Worm (Caenorhabditis elegans): ENCODE data around the gene chl-1.

chl-1 gene

ce11 chrIII:10391628-10392027 is 13.4 kb downstream of the chl-1 start, which contains the start of gene M03C11.9:
Gene M03C11.9 (minus strand): TSS chrIII:10391728.
- TF ChIP-seq blmp-1 (tag; optimal IDR thresholded peaks at IDR 0.05; ENCODE audit: insufficient read depth): no peak
- no peak for TF ChIP-seq ceh-82 (tag; optimal IDR thresholded peaks at IDR 0.05)
- no peak for TF ChIP-seq nhr-6 (tag; optimal IDR thresholded peaks at IDR 0.05)
- no peak for TF ChIP-seq sem-4 (tag; optimal IDR thresholded peaks at IDR 0.05)
- no peak for TF ChIP-seq nhr-77 (tag; optimal IDR thresholded peaks at IDR 0.05)
- no peak for TF ChIP-seq F13H6.1 (tag; optimal IDR thresholded peaks at IDR 0.05)
- no peak for TF ChIP-seq mab-5 (tag; optimal IDR thresholded peaks at IDR 0.05)
- no peak for TF ChIP-seq nhr-12 (tag; optimal IDR thresholded peaks at IDR 0.05)
- no peak for TF ChIP-seq nhr-10 (tag; optimal IDR thresholded peaks at IDR 0.05)
- no peak for TF ChIP-seq crh-2 (tag; optimal IDR thresholded peaks at IDR 0.05)
- no peak for TF ChIP-seq elt-1 (tag; optimal IDR thresholded peaks at IDR 0.05)
- no peak for TF ChIP-seq ZK546.5 (tag; optimal IDR thresholded peaks at IDR 0.05)
- no peak for TF ChIP-seq alr-1 (tag; optimal IDR thresholded peaks at IDR 0.05)

DNA sequence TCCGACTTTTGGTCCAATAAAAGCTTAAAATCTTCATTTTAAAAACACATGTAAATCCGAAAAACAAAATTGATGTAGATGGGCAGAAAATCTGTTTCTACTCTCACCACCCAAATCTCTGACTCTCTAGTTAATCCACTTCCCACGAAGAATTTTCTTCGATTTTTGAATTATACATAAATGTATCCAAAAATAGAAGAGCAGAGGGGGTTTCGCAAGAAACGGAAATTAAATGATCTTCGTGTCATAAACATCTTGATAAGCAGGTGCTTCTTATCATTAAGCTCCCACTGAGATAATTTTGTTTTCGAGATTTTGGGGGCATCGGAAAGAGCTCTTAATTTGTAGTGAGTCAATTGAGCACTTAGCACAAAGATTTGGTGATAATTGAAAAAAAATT is 15.4 kb downstream of the chl-1 start:
- TF ChIP-seq nhr-129 (tag; optimal IDR thresholded peaks at IDR 0.05) (no peak), sma-3 (GFP tag; optimal IDR thresholded peaks at IDR 0.05) (no peak), peb-1 (tag; optimal IDR thresholded peaks at IDR 0.05) (no peak), unc-62 (GFP tag; optimal IDR thresholded peaks at IDR 0.05) (no peak), sem-4 (tag; optimal IDR thresholded peaks at IDR 0.05) (no peak), nhr-10 (tag; optimal IDR thresholded peaks at IDR 0.05) (no peak), lsy-2 (tag; optimal IDR thresholded peaks at IDR 0.05) (no peak), crh-2 (tag; optimal IDR thresholded peaks at IDR 0.05) (no peak), ama-1 (optimal IDR thresholded peaks at IDR 0.05) (no peak), Y55F3AM.14 (GFP tag; optimal IDR thresholded peaks at IDR 0.05) (no peak), unc-55 (GFP tag; optimal IDR thresholded peaks at IDR 0.05) (no peak), dmd-4 (tag; optimal IDR thresholded peaks at IDR 0.05) (no peak), fos-1 (tag; optimal IDR thresholded peaks at IDR 0.05) (no peak), snpc-4 (tag; optimal IDR thresholded peaks at IDR 0.05) (no peak), aly-2 (tag; optimal IDR thresholded peaks at IDR 0.05) (no peak), blmp-1 (tag; optimal IDR thresholded peaks at IDR 0.05; ENCODE audit: insufficient read depth) (no peak), lin-11 (tag; optimal IDR thresholded peaks at IDR 0.05) (no peak), elt-1 (tag; optimal IDR thresholded peaks at IDR 0.05) (no peak), C34F6.9 (tag; optimal IDR thresholded peaks at IDR 0.05) (no peak), nhr-77 (tag; optimal IDR thresholded peaks at IDR 0.05) (no peak)

DNA sequence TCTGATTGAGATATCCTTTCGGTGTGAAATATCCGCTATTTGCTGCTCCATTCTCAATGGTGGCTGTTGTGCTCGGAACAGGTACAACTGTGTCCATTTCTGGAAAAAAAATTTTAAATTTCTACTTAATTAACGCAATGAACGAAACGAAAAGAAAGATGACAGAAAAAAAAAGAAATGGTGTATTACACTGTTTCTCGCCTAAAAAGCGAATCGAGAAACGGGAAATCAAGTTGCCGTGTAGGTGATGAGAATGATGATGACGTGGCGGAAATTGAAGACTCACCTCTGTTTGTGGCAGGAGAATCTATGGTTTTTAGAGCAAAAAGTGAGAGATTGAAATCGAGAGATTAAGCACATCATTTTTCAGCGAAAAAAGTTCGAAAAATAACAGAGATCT is 18.6 kb downstream of the chl-1 start, which contains the start of gene C38H2.3:
TSS of gene C38H2.3 (minus strand) at position 101 of the 400 bp plus-strand sequence.
- no peak for TF ChIP-seq zag-1 (tag; optimal IDR thresholded peaks at IDR 0.05)
- no peak for TF ChIP-seq nhr-129 (tag; optimal IDR thresholded peaks at IDR 0.05)
- TF ChIP-seq egl-27 (tag; optimal IDR thresholded peaks at IDR 0.05): no peak
- no peak for TF ChIP-seq nhr-11 (tag; optimal IDR thresholded peaks at IDR 0.05)
- TF ChIP-seq nhr-23 (tag; optimal IDR thresholded peaks at IDR 0.05): no peak
- no peak for TF ChIP-seq nhr-10 (tag; optimal IDR thresholded peaks at IDR 0.05)
- no peak for TF ChIP-seq mab-5 (tag; optimal IDR thresholded peaks at IDR 0.05)
- no peak for TF ChIP-seq ztf-1 (GFP tag; conservative IDR thresholded peaks at IDR 0.05)
- no peak for TF ChIP-seq ceh-16 (tag; optimal IDR thresholded peaks at IDR 0.05)
- no peak for TF ChIP-seq dmd-4 (tag; optimal IDR thresholded peaks at IDR 0.05)
- no peak for TF ChIP-seq nhr-6 (tag; optimal IDR thresholded peaks at IDR 0.05)
- TF ChIP-seq lin-39 (tag; optimal IDR thresholded peaks at IDR 0.05): no peak

DNA sequence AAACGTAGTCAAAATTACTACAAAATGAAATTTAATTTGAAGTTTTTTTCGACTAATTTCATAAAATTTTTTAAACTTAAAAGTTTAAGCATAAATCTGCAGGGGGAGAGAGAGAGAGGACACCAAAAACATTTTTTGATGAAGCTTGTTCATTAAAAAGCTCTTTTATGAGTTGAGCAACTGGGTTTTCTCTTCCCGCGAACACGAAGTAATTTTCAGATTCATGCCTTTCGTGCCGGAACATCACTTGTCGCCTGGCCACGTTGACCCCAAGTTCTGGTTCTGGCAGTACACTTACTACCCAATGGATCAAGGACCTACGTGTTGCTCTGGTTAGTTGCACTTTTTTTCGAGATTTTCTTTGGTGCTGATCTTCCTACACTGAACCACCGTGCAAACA is 21.2 kb downstream of the chl-1 start:
- TF ChIP-seq unc-39 (tag; optimal IDR thresholded peaks at IDR 0.05) (no peak), nhr-25 (tag; optimal IDR thresholded peaks at IDR 0.05) (no peak), sem-4 (tag; optimal IDR thresholded peaks at IDR 0.05) (no peak), nhr-237 (tag; optimal IDR thresholded peaks at IDR 0.05) (no peak), lin-39 (tag; optimal IDR thresholded peaks at IDR 0.05) (no peak), ztf-11 (tag; optimal IDR thresholded peaks at IDR 0.05) (no peak), fos-1 (tag; optimal IDR thresholded peaks at IDR 0.05) (no peak), sma-9 (GFP tag; optimal IDR thresholded peaks at IDR 0.05) (no peak), sma-9 (tag; optimal IDR thresholded peaks at IDR 0.05) (no peak), nhr-10 (tag; optimal IDR thresholded peaks at IDR 0.05) (no peak), gmeb-1 (tag; optimal IDR thresholded peaks at IDR 0.05) (no peak), sma-3 (GFP tag; optimal IDR thresholded peaks at IDR 0.05) (no peak), alr-1 (tag; optimal IDR thresholded peaks at IDR 0.05) (no peak), unc-62 (GFP tag; optimal IDR thresholded peaks at IDR 0.05) (no peak), elt-3 (tag; optimal IDR thresholded peaks at IDR 0.05) (no peak), nhr-129 (tag; optimal IDR thresholded peaks at IDR 0.05) (no peak), ama-1 (optimal IDR thresholded peaks at IDR 0.05) (no peak), snpc-4 (tag; optimal IDR thresholded peaks at IDR 0.05) (no peak), Y55F3AM.14 (GFP tag; optimal IDR thresholded peaks at IDR 0.05) (no peak)
